Fruit fly (Drosophila melanogaster) whole organism, prepupa: ENCODE results near the gene CG10958.

ENCODE experiments used
- Blimp-1 ChIP-seq: fragments of 200-800 bp; sonication (Bioruptor generic); optimal IDR thresholded peaks from 3 replicates; lab custom pipeline; 2017; ENCODE audit warnings: missing biosample characterization, missing genetic modification characterization, mild to moderate bottlenecking, moderate library complexity, missing genetic modification reagents
- CG10669 ChIP-seq: fragments of 200-800 bp; sonication (Bioruptor generic); optimal IDR thresholded peaks from 3 replicates; lab custom pipeline; 2018; ENCODE audit warnings: missing biosample characterization, mild to moderate bottlenecking, missing genetic modification characterization, moderate library complexity
- CG11294 ChIP-seq: fragments of 200-800 bp; sonication (Bioruptor generic); IDR thresholded peaks from 2 replicates; pipeline ENCODE4 v1.3.6; 2022; ENCODE audit warnings: missing biosample characterization, missing genetic modification characterization
- CG15336 ChIP-seq: fragments of 200-800 bp; sonication (Bioruptor generic); IDR thresholded peaks from 2 replicates; pipeline ENCODE4 v1.3.6; 2022; ENCODE audit warnings: missing biosample characterization, missing genetic modification characterization
- CG31627 ChIP-seq: fragments of 200-800 bp; sonication (Bioruptor generic); optimal IDR thresholded peaks from 3 replicates; lab custom pipeline; 2016; ENCODE audit warnings: missing biosample characterization, missing genetic modification characterization
- CG32006 ChIP-seq: fragments of 200-800 bp; sonication (Bioruptor generic); optimal IDR thresholded peaks from 3 replicates; lab custom pipeline; 2017; ENCODE audit warnings: missing biosample characterization, mild to moderate bottlenecking, missing genetic modification characterization
- CG34406 ChIP-seq: fragments of 200-800 bp; sonication (Bioruptor generic); optimal IDR thresholded peaks from 3 replicates; lab custom pipeline; 2016; ENCODE audit warnings: missing biosample characterization, missing genetic modification characterization
- CG3919 ChIP-seq: fragments of 200-800 bp; sonication (Bioruptor generic); optimal IDR thresholded peaks from 3 replicates; lab custom pipeline; 2016; ENCODE audit warnings: missing biosample characterization, missing genetic modification characterization
- CG6163 ChIP-seq: fragments of 200-800 bp; sonication (Bioruptor generic); IDR thresholded peaks from 3 replicates; pipeline ENCODE4 v1.3.6; 2022; ENCODE audit warnings: missing biosample characterization, missing genetic modification characterization
- CG6792 ChIP-seq: fragments of 200-800 bp; sonication (Bioruptor generic); optimal IDR thresholded peaks from 3 replicates; lab custom pipeline; 2016; ENCODE audit warnings: missing biosample characterization, missing genetic modification characterization
- Eip93F ChIP-seq: fragments of 200-800 bp; sonication (Bioruptor generic); optimal IDR thresholded peaks from 2 replicates; lab custom pipeline; 2016; ENCODE audit warnings: missing biosample characterization, mild to moderate bottlenecking, missing genetic modification characterization
- Ets96B ChIP-seq: fragments of 200-800 bp; optimal IDR thresholded peaks from 2 replicates; lab custom pipeline; 2019; ENCODE audit warnings: missing biosample characterization, mild to moderate bottlenecking, missing genetic modification characterization, moderate library complexity
- Hr39 ChIP-seq: fragments of 200-800 bp; sonication (Bioruptor generic); optimal IDR thresholded peaks from 2 replicates; lab custom pipeline; 2016; ENCODE audit warnings: missing biosample characterization, missing genetic modification characterization
- Met ChIP-seq: fragments of 200-800 bp; sonication (Bioruptor generic); optimal IDR thresholded peaks from 3 replicates; lab custom pipeline; 2016; ENCODE audit warnings: missing biosample characterization, missing genetic modification characterization
- OdsH ChIP-seq: fragments of 200-800 bp; sonication (Bioruptor generic); optimal IDR thresholded peaks from 3 replicates; lab custom pipeline; 2016; ENCODE audit warnings: missing biosample characterization, missing genetic modification characterization
- Smox ChIP-seq: fragments of 200-800 bp; sonication (Bioruptor generic); optimal IDR thresholded peaks from 3 replicates; lab custom pipeline; 2016; ENCODE audit warnings: missing biosample characterization, missing genetic modification characterization
- Sox102F ChIP-seq: fragments of 200-800 bp; sonication (Bioruptor generic); optimal IDR thresholded peaks from 2 replicates; lab custom pipeline; 2016; ENCODE audit warnings: missing biosample characterization, mild to moderate bottlenecking, missing genetic modification characterization
- Sox14 ChIP-seq: fragments of 200-800 bp; sonication (Bioruptor generic); optimal IDR thresholded peaks from 3 replicates; lab custom pipeline; 2016; ENCODE audit warnings: missing biosample characterization, missing genetic modification characterization
- Sox15 ChIP-seq: fragments of 200-800 bp; sonication (Bioruptor generic); optimal IDR thresholded peaks from 3 replicates; lab custom pipeline; 2016; ENCODE audit warnings: missing biosample characterization, missing genetic modification characterization
- achi ChIP-seq: fragments of 200-800 bp; sonication (Bioruptor generic); optimal IDR thresholded peaks from 3 replicates; lab custom pipeline; 2016; ENCODE audit warnings: missing biosample characterization, missing genetic modification characterization
- acj6 ChIP-seq: fragments of 200-800 bp; sonication (Bioruptor generic); optimal IDR thresholded peaks from 3 replicates; lab custom pipeline; 2016; ENCODE audit warnings: missing biosample characterization, missing genetic modification characterization
- cyc ChIP-seq: fragments of 200-800 bp; sonication (Bioruptor generic); optimal IDR thresholded peaks from 3 replicates; lab custom pipeline; 2016; ENCODE audit warnings: missing biosample characterization, missing genetic modification characterization
- dsx ChIP-seq: fragments of 200-800 bp; optimal IDR thresholded peaks from 3 replicates; lab custom pipeline; 2019; ENCODE audit warnings: missing biosample characterization, mild to moderate bottlenecking, missing genetic modification characterization, moderate library complexity; ENCODE audit not compliant: poor library complexity, severe bottlenecking
- eg ChIP-seq: fragments of 200-800 bp; sonication (Bioruptor generic); IDR thresholded peaks from 3 replicates; pipeline ENCODE4 v1.3.6; 2022; ENCODE audit warnings: missing biosample characterization, missing genetic modification characterization
- esn ChIP-seq: fragments of 200-800 bp; sonication (Bioruptor generic); optimal IDR thresholded peaks from 2 replicates; lab custom pipeline; 2016; ENCODE audit warnings: missing biosample characterization, mild to moderate bottlenecking, missing genetic modification characterization, moderate library complexity
- fd59A ChIP-seq: fragments of 200-800 bp; sonication (Bioruptor generic); optimal IDR thresholded peaks from 2 replicates; lab custom pipeline; 2017; ENCODE audit warnings: missing biosample characterization, mild to moderate bottlenecking, missing genetic modification characterization, missing genetic modification reagents
- fd85E ChIP-seq: fragments of 200-800 bp; sonication (Bioruptor generic); optimal IDR thresholded peaks from 3 replicates; lab custom pipeline; 2016; ENCODE audit warnings: missing biosample characterization, missing genetic modification characterization
- fkh ChIP-seq: fragments of 200-800 bp; sonication (Bioruptor generic); optimal IDR thresholded peaks from 3 replicates; lab custom pipeline; 2017; ENCODE audit warnings: missing biosample characterization, mild to moderate bottlenecking, missing genetic modification characterization, moderate library complexity
- lz ChIP-seq: fragments of 200-800 bp; sonication (Bioruptor generic); optimal IDR thresholded peaks from 3 replicates; lab custom pipeline; 2016; ENCODE audit warnings: missing biosample characterization, missing genetic modification characterization
- pdm3 ChIP-seq: fragments of 200-800 bp; sonication (Bioruptor generic); optimal IDR thresholded peaks from 3 replicates; lab custom pipeline; 2016; ENCODE audit warnings: missing biosample characterization, missing genetic modification characterization
- salr ChIP-seq, 2 experiments: fragments of 200-800 bp; sonication (Bioruptor generic); optimal IDR thresholded peaks; 3 replicates each; lab custom pipeline; 2016 to 2018; ENCODE audit warnings: missing biosample characterization in 2 of 2, missing genetic modification characterization in 2 of 2, mild to moderate bottlenecking in 1 of 2
- topi ChIP-seq: fragments of 200-800 bp; sonication (Bioruptor generic); optimal IDR thresholded peaks from 3 replicates; lab custom pipeline; 2016; ENCODE audit warnings: missing biosample characterization, missing genetic modification characterization
- vri ChIP-seq: fragments of 200-800 bp; sonication (Bioruptor generic); optimal IDR thresholded peaks from 3 replicates; lab custom pipeline; 2016; ENCODE audit warnings: missing biosample characterization, mild to moderate bottlenecking, missing genetic modification characterization

Gene CG10958

DNA sequence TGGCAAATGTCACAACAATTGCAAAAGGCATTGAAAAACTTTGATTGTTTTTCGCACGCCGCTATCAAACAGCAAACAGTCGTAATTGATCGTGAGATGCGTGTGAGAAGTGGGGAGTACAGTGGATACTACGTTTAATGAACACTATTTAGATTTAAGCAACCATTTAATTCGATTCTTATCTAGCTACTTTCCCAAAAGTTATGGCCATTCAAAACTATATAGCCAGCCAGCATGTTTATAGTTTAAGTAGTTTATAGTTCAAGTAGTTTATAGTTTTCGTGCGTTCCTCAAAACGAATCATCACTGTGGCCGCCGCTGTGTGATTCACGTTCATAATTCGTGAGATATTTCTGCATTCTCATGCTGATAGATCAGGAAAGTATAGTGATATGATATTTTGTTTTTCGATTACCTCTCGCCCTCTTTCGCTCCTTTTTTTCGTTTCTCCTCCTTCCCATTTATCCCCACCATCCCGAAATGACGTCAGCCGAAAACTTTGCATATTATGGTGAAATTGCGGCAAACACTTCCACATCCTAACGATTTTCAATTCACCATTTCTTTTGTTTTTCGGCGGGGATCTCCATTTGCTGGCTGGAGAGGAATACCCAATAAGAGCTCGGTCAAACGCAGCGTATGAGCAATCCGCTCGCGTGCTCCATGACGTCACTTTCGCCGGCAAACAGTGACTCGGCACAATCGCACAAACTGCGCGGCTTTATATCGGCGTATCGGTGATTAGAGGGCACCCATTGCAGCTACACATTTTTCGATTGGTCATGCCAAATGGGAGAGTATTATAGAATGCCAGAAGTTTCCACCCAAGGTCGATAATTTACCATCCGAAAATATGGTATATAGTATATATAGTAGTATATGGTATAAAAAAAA, 18.5 kb upstream of the CG10958 start (continued):
- TF ChIP-seq topi (peak; percentile 21), fd85E (no peak), CG11294 (peak; percentile 50; the same call in 1 of the 2 replicates), acj6 (GFP tag; lab: Kevin White, UChicago) (peak; percentile 15), CG6792 (GFP tag; lab: Kevin White, UChicago) (peak; percentile 0)

dm6 chrX:8114476-8115342, 17.4 kb upstream of the CG10958 start:
- peak; percentile 25 for TF ChIP-seq CG10669 (GFP tag; lab: Kevin White, UChicago)
- TF ChIP-seq salr (GFP tag; optimal IDR thresholded peaks at IDR 0.05; lab: Kevin White, UChicago), result no peak
- TF ChIP-seq Ets96B, result peak; percentile 6
- TF ChIP-seq Hr39 (GFP tag; lab: Kevin White, UChicago), result peak; percentile 40
- no peak for TF ChIP-seq Eip93F
- peak; percentile 23 for TF ChIP-seq lz (GFP tag; lab: Kevin White, UChicago)
- peak; percentile 7 for TF ChIP-seq Sox102F (GFP tag; lab: Kevin White, UChicago)
- peak; percentile 18 for TF ChIP-seq CG3919 (GFP tag; lab: Kevin White, UChicago)
- no peak for TF ChIP-seq CG34406 (GFP tag; lab: Kevin White, UChicago)
- TF ChIP-seq CG31627 (GFP tag; lab: Kevin White, UChicago), result peak; percentile 31
- no peak for TF ChIP-seq dsx (GFP tag; lab: Kevin White, UChicago)
- TF ChIP-seq eg, result peak; percentile 56
- TF ChIP-seq CG6163 (GFP tag; lab: Robert Waterston, UW), result peak; percentile 28; the same call in 1 of the 3 replicates
- TF ChIP-seq CG11294, result no peak
- peak; percentile 5 for TF ChIP-seq esn (GFP tag; lab: Kevin White, UChicago)
- TF ChIP-seq cyc (GFP tag; lab: Kevin White, UChicago), result peak; percentile 10
- peak; percentile 64 for TF ChIP-seq Met (GFP tag; lab: Kevin White, UChicago)
- TF ChIP-seq OdsH (GFP tag; lab: Kevin White, UChicago), result peak; percentile 7
- no peak for TF ChIP-seq Sox15 (GFP tag; lab: Kevin White, UChicago)
- no peak for TF ChIP-seq Blimp-1 (GFP tag; lab: Kevin White, UChicago)
- TF ChIP-seq CG15336, result 0 out of 2 replicates have a peak, but pooled peaks have one; percentile 33
- no peak for TF ChIP-seq Sox14 (GFP tag; lab: Kevin White, UChicago)
- peak; percentile 13 for TF ChIP-seq acj6 (GFP tag; lab: Kevin White, UChicago)
- TF ChIP-seq achi (GFP tag; lab: Kevin White, UChicago), result peak; percentile 33
- TF ChIP-seq fkh (GFP tag; lab: Kevin White, UChicago), result peak; percentile 37
- peak; percentile 8 for TF ChIP-seq pdm3
- peak; percentile 23 for TF ChIP-seq CG32006 (GFP tag; lab: Kevin White, UChicago)

DNA sequence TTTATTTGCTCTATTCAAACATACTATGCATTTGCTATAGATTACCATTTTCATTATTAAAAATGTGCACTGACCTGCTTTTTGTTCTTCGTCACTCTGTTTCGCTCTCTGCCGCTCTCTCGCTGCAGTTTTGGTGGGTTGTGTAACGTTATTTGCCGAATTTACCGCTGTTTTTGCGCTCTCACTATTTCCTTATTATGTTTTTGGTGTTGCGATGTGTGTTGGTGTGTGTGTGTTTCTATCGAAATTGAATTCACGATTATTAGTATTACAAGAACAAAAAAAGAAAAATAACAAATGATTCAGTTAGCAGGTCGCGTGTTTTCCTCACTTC, 16.8 kb upstream of the CG10958 start:
- TF ChIP-seq fd85E, result no peak
- no peak for TF ChIP-seq pdm3
- TF ChIP-seq vri (GFP tag; lab: Kevin White, UChicago), result no peak
- no peak for TF ChIP-seq esn (GFP tag; lab: Kevin White, UChicago)
- no peak for TF ChIP-seq CG11294
- TF ChIP-seq fkh (GFP tag; lab: Kevin White, UChicago), result no peak
- TF ChIP-seq fd59A (GFP tag; lab: Kevin White, UChicago), result no peak
- no peak for TF ChIP-seq CG15336
- no peak for TF ChIP-seq CG6792 (GFP tag; lab: Kevin White, UChicago)
- no peak for TF ChIP-seq CG6163 (GFP tag; lab: Robert Waterston, UW)
- no peak for TF ChIP-seq Smox
- no peak for TF ChIP-seq acj6 (GFP tag; lab: Kevin White, UChicago)
- TF ChIP-seq CG32006 (GFP tag; lab: Kevin White, UChicago), result no peak
